Fruit fly (Drosophila melanogaster): ENCODE measurements around the gene CG31821.
A peak's percentile ranks its signal among the peaks of the same experiment; 100 is the strongest.

DNA sequence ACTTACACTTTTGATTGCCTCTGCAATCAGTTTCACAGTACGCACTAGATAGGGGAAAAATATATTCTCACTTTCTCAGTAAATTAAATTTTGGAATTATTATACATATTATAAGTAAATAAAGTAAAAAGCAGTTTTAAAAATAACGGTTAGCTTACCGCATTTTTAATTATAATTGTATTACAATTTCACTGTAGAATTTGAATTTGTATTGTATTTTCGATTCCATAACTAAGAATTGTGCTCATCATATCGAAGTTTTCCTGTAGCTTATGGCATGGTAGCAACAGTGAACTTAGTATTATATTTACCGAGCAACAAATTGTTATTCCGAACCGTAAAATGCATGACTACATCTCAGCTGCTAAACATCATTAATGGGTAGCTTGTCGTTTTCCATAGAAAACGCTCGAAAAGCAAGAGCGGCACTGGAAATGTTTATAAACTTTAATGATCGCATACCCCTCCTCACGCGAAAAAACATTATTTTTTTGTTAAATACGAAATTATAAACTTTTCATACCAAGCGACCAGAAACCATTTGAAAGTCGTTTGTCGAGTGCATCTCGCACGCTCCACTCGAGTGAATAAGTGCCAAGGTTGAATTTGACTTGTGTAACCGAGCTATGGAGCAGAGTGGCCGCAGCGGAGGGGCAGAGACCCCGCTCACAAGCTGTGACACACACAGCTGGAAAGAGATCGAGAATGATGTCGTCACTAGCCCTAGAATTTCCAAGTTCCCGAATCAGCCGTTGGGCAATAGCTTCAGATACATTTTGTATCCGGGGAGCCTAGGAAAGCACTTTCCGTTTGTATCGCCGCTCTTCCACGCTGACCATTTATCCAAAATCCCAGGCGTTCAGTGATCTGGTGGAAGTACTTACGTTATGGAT, 10.0 kb upstream of the CG31821 start:
- TF ChIP-seq lz (GFP tag; optimal IDR thresholded peaks at IDR 0.05) (peak; percentile 69), ss (GFP tag; optimal IDR thresholded peaks at IDR 0.05) (peak; percentile 10 to 42), pdm3 (GFP tag; optimal IDR thresholded peaks at IDR 0.05) (peak; percentile 67), CG32006 (GFP tag; optimal IDR thresholded peaks at IDR 0.05) (peak; percentile 86)
